Fruit fly (Drosophila melanogaster) whole organism, embryonic: ENCODE results near the gene Tim17a1.

ENCODE experiments used
- C15 ChIP-seq: fragments of 200-800 bp; sonication (Bioruptor generic); IDR thresholded peaks from 3 replicates; pipeline ENCODE4 v1.3.6; 2022; ENCODE audit warnings: missing biosample characterization, missing genetic modification characterization
- CG11398 ChIP-seq: fragments of 200-800 bp; sonication (Bioruptor generic); optimal IDR thresholded peaks from 2 replicates; lab custom pipeline; 2016; ENCODE audit warnings: missing biosample characterization, missing genetic modification characterization
- CG12236 ChIP-seq: fragments of 200-800 bp; sonication (Bioruptor generic); optimal IDR thresholded peaks from 2 replicates; lab custom pipeline; 2016; ENCODE audit warnings: missing biosample characterization, missing genetic modification characterization
- CG12391 ChIP-seq: fragments of 200-800 bp; sonication (Bioruptor generic); optimal IDR thresholded peaks from 3 replicates; lab custom pipeline; 2018; ENCODE audit warnings: missing biosample characterization, mild to moderate bottlenecking, missing genetic modification characterization, moderate library complexity
- CG14050 ChIP-seq: fragments of 200-800 bp; sonication (Bioruptor generic); IDR thresholded peaks from 3 replicates; pipeline ENCODE4 v1.3.6; 2022; ENCODE audit warnings: missing biosample characterization, missing genetic modification characterization
- CG15696 ChIP-seq: fragments of 200-800 bp; sonication (Bioruptor generic); optimal IDR thresholded peaks from 2 replicates; lab custom pipeline; 2019; ENCODE audit warnings: missing biosample characterization, mild to moderate bottlenecking, missing genetic modification characterization, moderate library complexity
- CG1602 ChIP-seq: fragments of 200-800 bp; sonication (Bioruptor generic); optimal IDR thresholded peaks from 3 replicates; lab custom pipeline; 2016; ENCODE audit warnings: missing biosample characterization, missing genetic modification characterization
- CG1603 ChIP-seq: fragments of 200-800 bp; sonication (Bioruptor generic); optimal IDR thresholded peaks from 2 replicates; lab custom pipeline; 2019; ENCODE audit warnings: missing biosample characterization, mild to moderate bottlenecking, missing genetic modification characterization, moderate library complexity
- CG16815 ChIP-seq: fragments of 200-800 bp; sonication (Bioruptor generic); optimal IDR thresholded peaks from 3 replicates; lab custom pipeline; 2017; ENCODE audit warnings: missing biosample characterization, mild to moderate bottlenecking, missing genetic modification characterization
- CG17186 ChIP-seq: fragments of 200-800 bp; sonication (Bioruptor generic); optimal IDR thresholded peaks from 3 replicates; lab custom pipeline; 2017; ENCODE audit warnings: missing biosample characterization, missing genetic modification reagents, missing genetic modification characterization
- CG1792 ChIP-seq: fragments of 200-800 bp; sonication (Bioruptor generic); optimal IDR thresholded peaks from 2 replicates; lab custom pipeline; 2016; ENCODE audit warnings: missing biosample characterization, missing genetic modification characterization
- CG18476 ChIP-seq: fragments of 200-800 bp; sonication (Bioruptor generic); optimal IDR thresholded peaks from 2 replicates; lab custom pipeline; 2016; ENCODE audit warnings: missing biosample characterization, mild to moderate bottlenecking, missing genetic modification characterization
- CG2875 ChIP-seq: fragments of 200-800 bp; sonication (Bioruptor generic); optimal IDR thresholded peaks from 2 replicates; lab custom pipeline; 2017; ENCODE audit warnings: missing biosample characterization, mild to moderate bottlenecking, missing genetic modification characterization, missing genetic modification reagents
- CG30403 ChIP-seq: fragments of 200-800 bp; sonication (Bioruptor generic); optimal IDR thresholded peaks from 3 replicates; lab custom pipeline; 2016; ENCODE audit warnings: missing biosample characterization, missing genetic modification characterization
- CG6254 ChIP-seq: fragments of 200-800 bp; sonication (Bioruptor generic); optimal IDR thresholded peaks from 3 replicates; lab custom pipeline; 2017; ENCODE audit warnings: mild to moderate bottlenecking, missing biosample characterization, missing genetic modification reagents, missing genetic modification characterization
- CG6272 ChIP-seq: fragments of 200-800 bp; sonication (Bioruptor generic); IDR thresholded peaks from 2 replicates; pipeline ENCODE4 v1.3.6; 2022; ENCODE audit warnings: missing biosample characterization, missing genetic modification characterization
- CG6689 ChIP-seq: fragments of 200-800 bp; sonication (Bioruptor generic); IDR thresholded peaks from 2 replicates; pipeline ENCODE4 v1.3.6; 2022; ENCODE audit warnings: missing biosample characterization, missing genetic modification characterization
- CG7745 ChIP-seq: fragments of 200-800 bp; sonication (Bioruptor generic); optimal IDR thresholded peaks from 2 replicates; lab custom pipeline; 2018; ENCODE audit warnings: missing biosample characterization, mild to moderate bottlenecking, missing genetic modification characterization, moderate library complexity
- CrebB ChIP-seq: fragments of 200-800 bp; sonication (Bioruptor generic); optimal IDR thresholded peaks from 3 replicates; lab custom pipeline; 2018; ENCODE audit warnings: missing biosample characterization, mild to moderate bottlenecking, missing genetic modification characterization
- HHEX ChIP-seq: fragments of 200-800 bp; sonication (Bioruptor generic); optimal IDR thresholded peaks from 3 replicates; lab custom pipeline; 2017; ENCODE audit warnings: missing biosample characterization, mild to moderate bottlenecking, missing genetic modification characterization, missing genetic modification reagents
- HLH3B ChIP-seq: fragments of 200-800 bp; sonication (Bioruptor generic); IDR thresholded peaks from 2 replicates; pipeline ENCODE4 v1.3.6; 2022; ENCODE audit warnings: missing biosample characterization, missing genetic modification characterization
- Hr3 ChIP-seq: fragments of 200-800 bp; sonication (Bioruptor generic); optimal IDR thresholded peaks from 3 replicates; lab custom pipeline; 2016; ENCODE audit warnings: missing biosample characterization, missing genetic modification characterization
- Myb ChIP-seq: fragments of 200-800 bp; sonication (Bioruptor generic); optimal IDR thresholded peaks from 2 replicates; lab custom pipeline; 2016; ENCODE audit warnings: missing biosample characterization, missing genetic modification characterization
- Neu2 ChIP-seq: fragments of 200-800 bp; sonication (Bioruptor generic); optimal IDR thresholded peaks from 3 replicates; lab custom pipeline; 2016; ENCODE audit warnings: missing biosample characterization, missing genetic modification characterization, borderline replicate concordance
- Nf-YB ChIP-seq: fragments of 200-800 bp; sonication (Bioruptor generic); optimal IDR thresholded peaks from 3 replicates; lab custom pipeline; 2019; ENCODE audit warnings: missing biosample characterization, mild to moderate bottlenecking, missing genetic modification characterization, moderate library complexity
- Side ChIP-seq: fragments of 200-800 bp; sonication (Bioruptor generic); optimal IDR thresholded peaks from 2 replicates; lab custom pipeline; 2016; ENCODE audit warnings: missing biosample characterization, missing genetic modification characterization
- Sry-δ ChIP-seq: fragments of 200-800 bp; sonication (Bioruptor generic); optimal IDR thresholded peaks from 2 replicates; lab custom pipeline; 2016; ENCODE audit warnings: missing biosample characterization, missing genetic modification characterization
- Ssrp ChIP-seq: fragments of 200-800 bp; sonication (Bioruptor generic); optimal IDR thresholded peaks from 2 replicates; lab custom pipeline; 2018; ENCODE audit warnings: missing biosample characterization, mild to moderate bottlenecking, missing genetic modification characterization, moderate library complexity
- Stat92E ChIP-seq, 3 experiments: fragments of >200 bp in 2 of 3; fragments of 200-800 bp in 1 of 3; sonication (Bioruptor generic) in 1 of 3; optimal IDR thresholded peaks; 2 replicates each; lab custom pipeline; 2017 to 2019; ENCODE audit warnings: missing biosample characterization in 3 of 3, missing genetic modification characterization in 3 of 3, mild to moderate bottlenecking in 1 of 3, moderate library complexity in 1 of 3
- YL-1 ChIP-seq: fragments of 200-800 bp; sonication (Bioruptor generic); optimal IDR thresholded peaks from 3 replicates; lab custom pipeline; 2017; ENCODE audit warnings: missing biosample characterization, mild to moderate bottlenecking, missing genetic modification characterization
- bsh ChIP-seq, 2 experiments: fragments of 200-800 bp; sonication (Bioruptor generic); optimal IDR thresholded peaks; 2 replicates each; lab custom pipeline; 2017 to 2018; ENCODE audit warnings: mild to moderate bottlenecking in 2 of 2, missing biosample characterization in 2 of 2, missing genetic modification characterization in 2 of 2, moderate library complexity in 1 of 2
- chm ChIP-seq: fragments of 200-800 bp; sonication (Bioruptor generic); IDR thresholded peaks from 2 replicates; pipeline ENCODE4 v1.3.6; 2022; ENCODE audit warnings: missing biosample characterization, missing genetic modification characterization
- crc ChIP-seq: fragments of 200-800 bp; sonication (Bioruptor generic); optimal IDR thresholded peaks from 2 replicates; lab custom pipeline; 2016; ENCODE audit warnings: missing biosample characterization, missing genetic modification characterization
- crol ChIP-seq: fragments of 200-800 bp; sonication (Bioruptor generic); IDR thresholded peaks from 2 replicates; pipeline ENCODE4 v1.3.6; 2022; ENCODE audit warnings: missing biosample characterization, missing genetic modification characterization
- cwo ChIP-seq: fragments of 200-800 bp; sonication (Bioruptor generic); optimal IDR thresholded peaks from 3 replicates; lab custom pipeline; 2017; ENCODE audit warnings: missing biosample characterization, missing genetic modification characterization, mild to moderate bottlenecking, moderate library complexity, missing genetic modification reagents
- danr ChIP-seq: fragments of 200-800 bp; sonication (Bioruptor generic); IDR thresholded peaks from 2 replicates; pipeline ENCODE4 v1.3.6; 2022; ENCODE audit warnings: missing biosample characterization, missing genetic modification characterization
- emc ChIP-seq: fragments of 200-800 bp; sonication (Bioruptor generic); optimal IDR thresholded peaks from 2 replicates; lab custom pipeline; 2016; ENCODE audit warnings: missing biosample characterization, missing genetic modification characterization
- gcm2 ChIP-seq: fragments of 200-800 bp; sonication (Bioruptor generic); optimal IDR thresholded peaks from 2 replicates; lab custom pipeline; 2016; ENCODE audit warnings: missing biosample characterization, missing genetic modification characterization
- gro ChIP-seq: fragments of 200-800 bp; sonication (Bioruptor generic); optimal IDR thresholded peaks from 2 replicates; lab custom pipeline; 2016; ENCODE audit warnings: missing biosample characterization, missing genetic modification characterization
- gsb ChIP-seq: fragments of 200-800 bp; sonication (Bioruptor generic); IDR thresholded peaks from 2 replicates; pipeline ENCODE4 v1.3.6; 2022; ENCODE audit warnings: missing biosample characterization, missing genetic modification characterization
- gt ChIP-seq: fragments of 200-800 bp; sonication (Bioruptor generic); IDR thresholded peaks from 2 replicates; pipeline ENCODE4 v1.3.6; 2022; ENCODE audit warnings: missing biosample characterization, missing genetic modification characterization
- ham ChIP-seq: fragments of 200-800 bp; sonication (Bioruptor generic); IDR thresholded peaks from 2 replicates; pipeline ENCODE4 v1.3.6; 2022; ENCODE audit warnings: missing biosample characterization, missing genetic modification characterization
- jing ChIP-seq: fragments of 200-800 bp; sonication (Bioruptor generic); optimal IDR thresholded peaks from 2 replicates; lab custom pipeline; 2018; ENCODE audit warnings: missing biosample characterization, mild to moderate bottlenecking, missing genetic modification characterization
- jumu ChIP-seq: fragments of 200-800 bp; sonication (Bioruptor generic); optimal IDR thresholded peaks from 3 replicates; lab custom pipeline; 2016; ENCODE audit warnings: missing biosample characterization, missing genetic modification characterization
- mirr ChIP-seq: fragments of 200-800 bp; sonication (Bioruptor generic); optimal IDR thresholded peaks from 3 replicates; lab custom pipeline; 2018; ENCODE audit warnings: missing biosample characterization, mild to moderate bottlenecking, missing genetic modification characterization
- nerfin-1 ChIP-seq: fragments of 200-800 bp; sonication (Bioruptor generic); optimal IDR thresholded peaks from 3 replicates; lab custom pipeline; 2019; ENCODE audit warnings: missing biosample characterization, mild to moderate bottlenecking, missing genetic modification characterization, moderate library complexity
- onecut ChIP-seq: fragments of 200-800 bp; sonication (Bioruptor generic); IDR thresholded peaks from 2 replicates; pipeline ENCODE4 v1.3.6; 2022; ENCODE audit warnings: missing biosample characterization, missing genetic modification characterization
- peb ChIP-seq: fragments of 200-800 bp; sonication (Bioruptor generic); IDR thresholded peaks from 2 replicates; pipeline ENCODE4 v1.3.6; 2022; ENCODE audit warnings: missing biosample characterization, missing genetic modification characterization
- slou ChIP-seq: fragments of 200-800 bp; sonication (Bioruptor generic); optimal IDR thresholded peaks from 3 replicates; lab custom pipeline; 2016; ENCODE audit warnings: missing biosample characterization, missing genetic modification characterization
- sug ChIP-seq: fragments of 200-800 bp; optimal IDR thresholded peaks from 2 replicates; lab custom pipeline; 2019; ENCODE audit warnings: missing biosample characterization, mild to moderate bottlenecking, missing genetic modification characterization, moderate library complexity
- tin ChIP-seq: fragments of 200-800 bp; sonication (Bioruptor generic); optimal IDR thresholded peaks from 3 replicates; lab custom pipeline; 2016; ENCODE audit warnings: missing biosample characterization, missing genetic modification characterization
- toy ChIP-seq: fragments of 200-800 bp; sonication (Bioruptor generic); IDR thresholded peaks from 2 replicates; pipeline ENCODE4 v1.3.6; 2022; ENCODE audit warnings: missing biosample characterization, missing genetic modification characterization

The Tim17a1 gene

dm6 chr3R:12345989-12346388 is 18.5 kb downstream of the Tim17a1 start (continued):
- TF ChIP-seq nerfin-1 (tag; lab: Kevin White, UChicago) (no peak), CrebB (tag; lab: Kevin White, UChicago) (no peak), Neu2 (GFP tag; lab: Kevin White, UChicago) (no peak), gt (GFP tag; lab: Robert Waterston, UW) (no peak), toy (GFP tag; lab: Robert Waterston, UW) (no peak), jumu (GFP tag; lab: Kevin White, UChicago) (no peak), Myb (GFP tag; lab: Kevin White, UChicago) (no peak), bsh (GFP tag; optimal IDR thresholded peaks at IDR 0.05; lab: Kevin White, UChicago) (peak in 1 of 2 experiments; percentile 31), mirr (GFP tag; lab: Kevin White, UChicago) (no peak), chm (GFP tag; lab: Robert Waterston, UW) (no peak), emc (GFP tag; lab: Kevin White, UChicago) (no peak), slou (GFP tag; lab: Kevin White, UChicago) (no peak), CG7745 (tag; lab: Kevin White, UChicago) (no peak), CG16815 (GFP tag; lab: Kevin White, UChicago) (no peak), YL-1 (no peak), CG2875 (no peak), CG6689 (GFP tag; lab: Robert Waterston, UW) (peak; percentile 48; the same call in 1 of the 2 replicates), jing (no peak), onecut (no peak), crc (GFP tag; lab: Kevin White, UChicago) (no peak), HLH3B (GFP tag; lab: Robert Waterston, UW) (no peak), CG17186 (GFP tag; lab: Kevin White, UChicago) (no peak), Side (no peak), gsb (no peak), peb (no peak), tin (GFP tag; lab: Kevin White, UChicago) (no peak), Sry-δ (GFP tag; lab: Kevin White, UChicago) (no peak), gro (GFP tag; lab: Kevin White, UChicago) (no peak), CG6254 (GFP tag; lab: Kevin White, UChicago) (no peak), CG1602 (no peak), CG12391 (tag; lab: Kevin White, UChicago) (no peak), ham (GFP tag; lab: Robert Waterston, UW) (no peak), CG12236 (GFP tag; lab: Kevin White, UChicago) (no peak), Hr3 (GFP tag; lab: Kevin White, UChicago) (no peak), Nf-YB (GFP tag; lab: Kevin White, UChicago) (no peak), CG30403 (GFP tag; lab: Kevin White, UChicago) (no peak), HHEX (no peak), C15 (GFP tag; lab: Robert Waterston, UW) (no peak), CG11398 (GFP tag; lab: Kevin White, UChicago) (no peak), CG18476 (GFP tag; lab: Kevin White, UChicago) (no peak), CG15696 (no peak), CG1603 (tag; lab: Kevin White, UChicago) (no peak), gcm2 (GFP tag; lab: Kevin White, UChicago) (no peak), danr (GFP tag; lab: Robert Waterston, UW) (no peak), CG6272 (no peak), CG1792 (GFP tag; lab: Kevin White, UChicago) (no peak), Stat92E (GFP tag; optimal IDR thresholded peaks at IDR 0.05; lab: Kevin White, UChicago) (no peak), Ssrp (tag; lab: Kevin White, UChicago) (no peak), sug (tag; lab: Kevin White, UChicago) (no peak), CG14050 (GFP tag; lab: Robert Waterston, UW) (no peak), cwo (no peak), crol (GFP tag; lab: Robert Waterston, UW) (no peak)
